Fruit fly (Drosophila melanogaster): ENCODE data around the gene CG13841.

CG13841 gene

DNA sequence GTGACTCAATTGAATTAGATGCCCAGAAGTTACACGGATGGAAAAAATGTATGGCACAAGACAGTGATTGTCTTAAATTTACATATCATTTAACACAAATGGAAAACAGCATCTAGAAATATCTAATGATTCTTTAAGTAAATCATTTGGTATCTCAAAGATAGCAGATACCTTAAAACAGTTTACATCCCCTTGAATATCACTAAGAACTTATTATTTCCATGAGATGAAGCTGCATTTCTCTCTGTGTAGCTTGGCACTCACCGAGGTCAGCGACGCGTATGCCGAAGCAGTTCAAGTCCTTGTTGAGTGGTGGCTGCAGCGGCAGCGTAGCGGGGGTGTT, 47.9 kb downstream of the CG13841 start (continued):
- no peak for TF ChIP-seq CG10565 (GFP tag; optimal IDR thresholded peaks at IDR 0.05)
- TF ChIP-seq trh (GFP tag; optimal IDR thresholded peaks at IDR 0.05), result no peak
- TF ChIP-seq wor (GFP tag; IDR thresholded peaks at IDR 0.05), result no peak
- no peak for TF ChIP-seq CG2875 (GFP tag; optimal IDR thresholded peaks at IDR 0.05)
- TF ChIP-seq Pdp1 (GFP tag; optimal IDR thresholded peaks at IDR 0.05), result no peak
- TF ChIP-seq tap (tag; optimal IDR thresholded peaks at IDR 0.05), result peak; percentile 8
- no peak for TF ChIP-seq CG14441 (GFP tag; IDR thresholded peaks at IDR 0.05)
- no peak for TF ChIP-seq CG14667 (GFP tag; IDR thresholded peaks at IDR 0.05)
- peak; percentile 19 for TF ChIP-seq CG4424 (GFP tag; optimal IDR thresholded peaks at IDR 0.05)
- TF ChIP-seq CG9437 (GFP tag; optimal IDR thresholded peaks at IDR 0.05), result no peak
- TF ChIP-seq CG18011 (GFP tag; optimal IDR thresholded peaks at IDR 0.05), result no peak
- TF ChIP-seq ERR (GFP tag; optimal IDR thresholded peaks at IDR 0.05), result no peak
- no peak for TF ChIP-seq az2 (GFP tag; optimal IDR thresholded peaks at IDR 0.05)

DNA sequence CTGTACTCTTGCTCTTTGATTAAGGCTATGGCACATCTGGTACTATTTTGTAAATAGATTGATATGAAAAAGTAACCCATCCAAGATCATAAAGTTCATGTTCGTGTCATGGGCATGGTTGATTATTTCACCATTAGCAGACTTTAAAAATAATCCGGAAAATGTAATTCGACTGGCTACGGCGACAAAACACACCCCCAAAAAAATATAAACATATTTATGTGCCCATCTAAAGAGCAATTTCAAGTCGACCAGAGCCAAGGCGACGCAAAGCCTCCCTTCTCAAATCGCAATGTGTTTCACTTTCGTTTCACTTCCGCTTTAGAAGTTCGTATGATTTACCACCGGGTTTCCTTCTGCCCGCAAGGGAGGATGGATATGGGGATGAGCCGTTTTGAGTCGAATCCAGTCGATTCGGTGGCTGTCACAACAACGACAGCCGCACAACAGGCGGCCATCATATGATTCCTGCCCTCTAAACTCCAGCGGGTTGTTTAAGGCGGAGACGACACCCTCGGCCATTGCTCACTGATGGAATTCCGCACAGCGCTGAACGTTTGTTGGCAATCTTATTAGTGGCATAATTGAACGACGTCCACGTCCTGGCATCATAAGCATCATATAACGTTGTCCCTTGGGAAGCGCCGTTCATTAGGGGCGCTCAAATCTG, 48.4 kb downstream of the CG13841 start:
- TF ChIP-seq yki (optimal IDR thresholded peaks at IDR 0.05) (no peak), D19A (tag; optimal IDR thresholded peaks at IDR 0.05) (peak; percentile 94), row (GFP tag; IDR thresholded peaks at IDR 0.05) (peak; percentile 41), exex (tag; optimal IDR thresholded peaks at IDR 0.05) (no peak), CG4707 (GFP tag; optimal IDR thresholded peaks at IDR 0.05) (no peak), CG15011 (GFP tag; optimal IDR thresholded peaks at IDR 0.05) (no peak), Med (GFP tag) (peak; percentile 49), CG10209 (GFP tag; optimal IDR thresholded peaks at IDR 0.05) (no peak), tap (tag; optimal IDR thresholded peaks at IDR 0.05) (peak; percentile 13), ranshi (GFP tag; IDR thresholded peaks at IDR 0.05) (no peak), pros (GFP tag; optimal IDR thresholded peaks at IDR 0.05) (peak; percentile 99), lbe (GFP tag; optimal IDR thresholded peaks at IDR 0.05) (no peak), oc (tag; optimal IDR thresholded peaks at IDR 0.05) (peak; percentile 42), grau (tag; optimal IDR thresholded peaks at IDR 0.05) (no peak), abd-A (tag; optimal IDR thresholded peaks at IDR 0.05) (peak; percentile 59), sens (GFP tag) (peak; percentile 42), Ets65A (GFP tag) (peak; percentile 35), CG17361 (GFP tag; IDR thresholded peaks at IDR 0.05) (no peak), kni (GFP tag; optimal IDR thresholded peaks at IDR 0.05) (peak; percentile 18), sisA (GFP tag; IDR thresholded peaks at IDR 0.05) (no peak), nerfin-1 (tag; optimal IDR thresholded peaks at IDR 0.05) (peak; percentile 98), gsb-n (tag; optimal IDR thresholded peaks at IDR 0.05) (peak; percentile 79), jigr1 (GFP tag; IDR thresholded peaks at IDR 0.05) (no peak), sd (tag; optimal IDR thresholded peaks at IDR 0.05) (peak; percentile 73), al (GFP tag; IDR thresholded peaks at IDR 0.05) (no peak), Sin3A (optimal IDR thresholded peaks at IDR 0.05) (no peak), Hey (tag; optimal IDR thresholded peaks at IDR 0.05) (peak; percentile 77), da (GFP tag; optimal IDR thresholded peaks at IDR 0.05) (no peak), CG2199 (GFP tag; IDR thresholded peaks at IDR 0.05) (0 out of 3 replicates have a peak, but pooled peaks have one; percentile 39)
